Worm (Caenorhabditis elegans): ENCODE data around the gene mls-1.
A peak's percentile ranks its signal among the peaks of the same experiment; 100 is the strongest.

The mls-1 gene

DNA sequence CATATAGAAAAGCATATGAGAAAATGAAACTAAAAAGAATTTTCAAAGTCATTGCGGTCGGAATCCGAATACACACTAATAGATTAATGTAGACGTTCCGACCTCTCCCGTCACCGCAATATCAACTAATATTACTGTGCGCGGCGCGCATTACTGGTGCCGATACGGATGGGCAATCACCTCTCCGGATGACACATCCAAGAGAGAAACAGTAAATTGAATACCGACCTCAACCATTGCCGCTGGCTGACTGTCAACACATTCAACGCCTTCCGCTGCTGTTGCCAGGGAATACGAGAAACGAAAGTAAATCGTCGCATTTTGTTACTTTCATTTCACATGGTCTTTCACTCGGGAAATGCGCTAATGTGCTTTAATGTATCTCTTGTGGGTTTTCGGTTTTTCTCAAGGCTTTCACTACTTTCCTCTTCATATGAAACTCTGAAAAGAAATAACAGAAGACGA, 34.7 kb downstream of the mls-1 start:
- TF ChIP-seq ceh-36 (tag; optimal IDR thresholded peaks at IDR 0.05) (no peak), tbx-37 (GFP tag; conservative IDR thresholded peaks at IDR 0.05) (no peak), aly-1 (tag; optimal IDR thresholded peaks at IDR 0.05) (no peak), flt-1 (GFP tag; IDR thresholded peaks at IDR 0.05) (no peak), scrt-1 (GFP tag; IDR thresholded peaks at IDR 0.05) (no peak), B0310.2 (tag; optimal IDR thresholded peaks at IDR 0.05) (no peak), hmbx-1 (tag; optimal IDR thresholded peaks at IDR 0.05) (no peak), tra-4 (tag; optimal IDR thresholded peaks at IDR 0.05) (no peak), hmg-4 (GFP tag; optimal IDR thresholded peaks at IDR 0.05) (no peak), tbx-11 (GFP tag; IDR thresholded peaks at IDR 0.05) (no peak), ama-1 (optimal IDR thresholded peaks at IDR 0.05) (no peak), ets-7 (tag; optimal IDR thresholded peaks at IDR 0.05) (no peak), hnd-1 (tag; optimal IDR thresholded peaks at IDR 0.05) (no peak), ceh-13 (GFP tag; optimal IDR thresholded peaks at IDR 0.05) (no peak), pes-1 (GFP tag; IDR thresholded peaks at IDR 0.05) (no peak), sea-1 (GFP tag; conservative IDR thresholded peaks at IDR 0.05) (no peak), F13C5.2 (tag; optimal IDR thresholded peaks at IDR 0.05) (no peak)

DNA sequence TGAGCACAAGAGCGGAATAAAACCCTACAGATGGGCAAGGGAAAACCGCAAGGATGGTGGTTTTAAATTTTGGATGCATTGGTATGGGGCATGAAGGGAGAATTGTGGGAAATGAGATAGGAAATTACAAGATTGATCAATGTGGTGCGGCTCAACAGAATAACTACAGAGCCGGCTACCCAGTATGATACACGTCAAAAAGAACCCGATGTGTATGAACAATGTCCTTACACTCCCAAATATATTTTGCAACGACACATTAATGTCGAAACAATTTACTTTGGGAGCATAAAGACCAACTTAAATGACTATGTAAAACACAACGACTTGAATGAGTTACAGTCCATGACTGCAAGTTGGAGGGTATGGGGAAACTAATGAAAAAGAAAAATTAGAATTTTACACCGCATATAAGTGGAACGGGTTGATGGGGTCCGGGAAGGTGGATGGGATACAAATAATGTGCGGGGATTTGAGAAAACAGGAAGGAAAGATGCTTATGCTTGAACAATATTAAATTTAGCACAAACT, 35.5 kb downstream of the mls-1 start:
- TF ChIP-seq tbx-37 (GFP tag; conservative IDR thresholded peaks at IDR 0.05) = no peak
- no peak for TF ChIP-seq ets-7 (tag; optimal IDR thresholded peaks at IDR 0.05)
- TF ChIP-seq aly-1 (tag; optimal IDR thresholded peaks at IDR 0.05) = no peak
- TF ChIP-seq tra-4 (tag; optimal IDR thresholded peaks at IDR 0.05) = no peak
- no peak for TF ChIP-seq hmbx-1 (tag; optimal IDR thresholded peaks at IDR 0.05)
- no peak for TF ChIP-seq pes-1 (GFP tag; IDR thresholded peaks at IDR 0.05)
- no peak for TF ChIP-seq tbx-11 (GFP tag; IDR thresholded peaks at IDR 0.05)

DNA sequence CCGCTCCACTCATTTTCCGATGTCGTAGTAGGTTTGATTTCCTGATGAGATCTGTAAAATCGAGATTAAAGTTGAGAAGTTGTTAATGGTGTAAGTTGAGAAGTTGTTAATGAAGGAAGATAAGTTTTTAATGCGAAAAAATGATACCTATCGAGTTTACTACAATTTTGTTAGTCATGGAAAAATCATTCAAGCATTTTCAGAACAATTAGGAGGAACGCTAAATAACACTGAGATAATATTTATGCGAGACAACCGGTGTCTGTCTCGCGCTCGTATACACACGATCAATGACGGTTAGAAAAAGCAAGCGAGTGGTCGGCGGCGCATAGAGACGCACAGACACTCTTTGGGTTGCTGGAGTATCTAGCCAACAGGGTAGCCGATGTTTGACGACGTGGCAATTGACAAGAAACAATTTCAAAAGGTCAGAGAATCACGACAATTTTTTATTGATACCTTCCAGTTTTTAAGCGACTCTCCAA, 37.7 kb downstream of the mls-1 start, which contains the start of gene cgh-1:
cgh-1 (minus strand) TSS at position 51 of the 485 bp plus-strand sequence.
- TF ChIP-seq ceh-36 (tag; optimal IDR thresholded peaks at IDR 0.05) = no peak
- TF ChIP-seq tra-4 (tag; optimal IDR thresholded peaks at IDR 0.05) = no peak
- no peak for TF ChIP-seq ets-7 (tag; optimal IDR thresholded peaks at IDR 0.05)
- no peak for TF ChIP-seq aly-1 (tag; optimal IDR thresholded peaks at IDR 0.05)
- TF ChIP-seq B0310.2 (tag; optimal IDR thresholded peaks at IDR 0.05) = no peak
- no peak for TF ChIP-seq ama-1 (optimal IDR thresholded peaks at IDR 0.05)
- no peak for TF ChIP-seq hmbx-1 (tag; optimal IDR thresholded peaks at IDR 0.05)
- no peak for TF ChIP-seq sea-1 (GFP tag; conservative IDR thresholded peaks at IDR 0.05)
- no peak for TF ChIP-seq pes-1 (GFP tag; IDR thresholded peaks at IDR 0.05)
- no peak for TF ChIP-seq scrt-1 (GFP tag; IDR thresholded peaks at IDR 0.05)
- no peak for TF ChIP-seq ceh-13 (GFP tag; optimal IDR thresholded peaks at IDR 0.05)
- no peak for TF ChIP-seq hmg-4 (GFP tag; optimal IDR thresholded peaks at IDR 0.05)
- TF ChIP-seq flt-1 (GFP tag; IDR thresholded peaks at IDR 0.05) = no peak
- no peak for TF ChIP-seq F13C5.2 (tag; optimal IDR thresholded peaks at IDR 0.05)
- no peak for TF ChIP-seq hnd-1 (tag; optimal IDR thresholded peaks at IDR 0.05)
- TF ChIP-seq tbx-37 (GFP tag; conservative IDR thresholded peaks at IDR 0.05) = no peak

DNA sequence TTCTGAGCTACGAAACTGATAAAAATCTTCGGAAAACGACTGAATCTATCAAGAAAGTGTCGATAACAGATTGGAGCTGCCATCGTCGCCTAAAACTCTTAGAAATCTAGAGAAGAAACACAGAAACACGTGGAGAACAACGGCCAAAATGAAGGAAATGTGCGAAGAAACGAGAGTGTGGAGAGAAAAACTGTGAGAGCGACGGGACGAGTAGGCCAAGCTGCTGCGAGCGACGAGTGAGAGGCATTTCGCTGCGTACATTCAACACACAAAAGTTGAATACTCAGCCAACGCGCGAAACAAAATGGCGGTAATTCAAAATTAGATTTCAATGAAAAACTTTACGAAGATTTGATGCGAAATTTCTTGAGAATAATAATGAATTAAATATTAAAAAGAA, 38.2 kb downstream of the mls-1 start:
- TF ChIP-seq ets-7 (tag; optimal IDR thresholded peaks at IDR 0.05) (no peak), F13C5.2 (tag; optimal IDR thresholded peaks at IDR 0.05) (peak; percentile 75), ceh-13 (GFP tag; optimal IDR thresholded peaks at IDR 0.05) (no peak), hmg-4 (GFP tag; optimal IDR thresholded peaks at IDR 0.05) (peak; percentile 62), scrt-1 (GFP tag; IDR thresholded peaks at IDR 0.05) (no peak), pes-1 (GFP tag; IDR thresholded peaks at IDR 0.05) (0 out of 2 replicates have a peak, but pooled peaks have one; percentile 35)

DNA sequence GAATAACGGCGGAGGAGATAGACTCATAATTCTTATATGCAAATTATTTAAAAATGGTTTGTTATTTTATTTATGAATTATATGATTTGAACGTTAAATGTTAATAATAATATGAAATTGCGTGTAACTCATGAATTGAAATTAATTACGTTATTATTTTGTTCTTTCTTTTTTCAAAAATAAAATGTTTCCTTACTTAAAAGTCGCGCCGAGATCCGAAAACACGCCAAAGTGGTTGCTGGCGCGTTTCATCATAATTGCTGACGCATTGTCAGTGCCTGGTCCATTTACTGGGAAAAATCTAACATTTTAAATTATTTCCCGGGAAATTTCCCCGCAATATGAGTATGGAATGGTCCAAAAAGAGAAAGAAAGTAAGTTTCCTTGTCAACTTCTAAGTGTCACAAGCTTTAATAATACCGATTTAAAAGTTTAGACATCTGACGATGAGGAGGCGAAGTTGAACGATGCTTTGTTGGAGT, 39.3 kb downstream of the mls-1 start, which contains the start of the genes C07H6.9 and sap-140:
C07H6.9 (minus strand) TSS at position 51 of the 482 bp plus-strand sequence.
sap-140 (plus strand) TSS at position 318 of the 482 bp plus-strand sequence.
- no peak for TF ChIP-seq scrt-1 (GFP tag; IDR thresholded peaks at IDR 0.05)
- TF ChIP-seq hmbx-1 (tag; optimal IDR thresholded peaks at IDR 0.05) = no peak
- no peak for TF ChIP-seq tbx-11 (GFP tag; IDR thresholded peaks at IDR 0.05)
- TF ChIP-seq ceh-13 (GFP tag; optimal IDR thresholded peaks at IDR 0.05) = no peak
- no peak for TF ChIP-seq hnd-1 (tag; optimal IDR thresholded peaks at IDR 0.05)
- TF ChIP-seq F13C5.2 (tag; optimal IDR thresholded peaks at IDR 0.05) = peak; percentile 51

DNA sequence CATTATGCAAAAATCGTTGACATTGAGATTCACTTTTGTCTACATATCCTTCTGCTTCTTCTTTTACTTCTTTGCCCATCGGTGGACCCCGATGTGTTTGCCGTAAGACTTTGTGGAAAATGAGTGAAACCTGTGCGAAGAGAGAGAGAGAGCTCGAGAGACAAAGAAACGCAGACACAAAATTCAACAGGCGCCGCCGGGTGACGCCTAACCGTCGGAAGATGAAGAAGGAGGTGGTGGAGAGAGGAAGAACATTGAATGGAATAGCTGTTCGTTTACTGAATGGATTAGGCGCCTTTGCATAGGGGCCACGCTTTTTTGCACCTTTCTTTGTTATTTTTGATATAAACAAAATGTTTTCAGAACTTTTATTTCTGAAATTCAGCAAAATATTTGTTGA, 46.8 kb downstream of the mls-1 start:
- TF ChIP-seq hmg-4 (GFP tag; optimal IDR thresholded peaks at IDR 0.05) (no peak), F13C5.2 (tag; optimal IDR thresholded peaks at IDR 0.05) (no peak), tbx-11 (GFP tag; IDR thresholded peaks at IDR 0.05) (no peak), ceh-36 (tag; optimal IDR thresholded peaks at IDR 0.05) (no peak), hnd-1 (tag; optimal IDR thresholded peaks at IDR 0.05) (no peak), flt-1 (GFP tag; IDR thresholded peaks at IDR 0.05) (no peak), ceh-13 (GFP tag; optimal IDR thresholded peaks at IDR 0.05) (no peak), tbx-37 (GFP tag; conservative IDR thresholded peaks at IDR 0.05) (no peak), pes-1 (GFP tag; IDR thresholded peaks at IDR 0.05) (no peak)

DNA sequence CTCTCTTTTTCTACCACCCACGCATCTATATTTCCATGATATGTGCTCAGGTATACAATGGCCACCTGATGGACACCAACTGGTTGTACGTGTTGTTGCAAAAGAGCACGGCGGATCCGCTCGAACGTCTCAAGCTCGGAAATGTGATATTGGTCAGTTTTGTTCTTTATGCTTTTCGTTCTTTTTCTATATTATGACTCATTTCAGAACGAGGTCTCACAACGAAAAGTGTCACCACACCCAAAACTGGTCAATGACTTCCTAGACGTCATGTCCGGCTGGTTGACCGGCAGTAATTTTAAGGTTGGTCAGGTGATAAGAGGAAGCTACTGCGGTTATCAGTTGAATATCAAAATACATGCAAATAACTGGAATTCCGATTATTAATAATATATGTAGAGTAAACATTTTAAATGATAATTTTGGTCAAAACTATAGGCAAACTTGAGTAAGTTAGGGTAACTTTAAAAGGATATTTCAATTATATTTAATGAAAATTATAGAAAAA, 48.0 kb downstream of the mls-1 start, which contains the start of gene cls-1:
cls-1 (plus strand) TSS at position 51 of the 508 bp plus-strand sequence.
- TF ChIP-seq ama-1 (optimal IDR thresholded peaks at IDR 0.05) (no peak), sea-1 (GFP tag; conservative IDR thresholded peaks at IDR 0.05) (no peak), scrt-1 (GFP tag; IDR thresholded peaks at IDR 0.05) (no peak), aly-1 (tag; optimal IDR thresholded peaks at IDR 0.05) (no peak)

Data from whole organism, early embryonic.